Worm (Caenorhabditis elegans) whole organism, young adult: ENCODE measurements around the gene K09C6.3.

Experiments
- C06A6.2 ChIP-seq: fragments of 200-800 bp; sonication (Bioruptor generic); conservative IDR thresholded peaks from 2 replicates; pipeline ENCODE4 v1.3.6; 2022; ENCODE audit warnings: missing genetic modification characterization, missing compliant biosample characterization
- F49E8.2 ChIP-seq: sonication (generic microtip); optimal IDR thresholded peaks from 3 replicates; lab custom pipeline; 2017; ENCODE audit warnings: missing genetic modification characterization, mild to moderate bottlenecking, missing compliant biosample characterization, antibody characterized with exemption, moderate library complexity; ENCODE audit not compliant: insufficient read depth
- T07F8.4 ChIP-seq: sonication (generic microtip); optimal IDR thresholded peaks from 2 replicates; lab custom pipeline; 2016; ENCODE audit warnings: mild to moderate bottlenecking, missing genetic modification characterization, moderate library complexity, missing compliant biosample characterization
- attf-3 ChIP-seq: fragments of 200-800 bp; sonication (Bioruptor generic); conservative IDR thresholded peaks from 2 replicates; pipeline ENCODE4 v1.3.6; 2022; ENCODE audit warnings: missing genetic modification reagents, missing genetic modification characterization, missing compliant biosample characterization
- attf-6 ChIP-seq: fragments of 200-800 bp; sonication (Bioruptor generic); IDR thresholded peaks from 2 replicates; pipeline ENCODE4 v1.3.6; 2022; ENCODE audit warnings: missing genetic modification reagents, missing genetic modification characterization, missing compliant biosample characterization
- him-1 ChIP-seq: sonication (generic microtip); optimal IDR thresholded peaks from 2 replicates; lab custom pipeline; 2016; ENCODE audit warnings: missing genotype, missing genetic modification reagents, missing genetic modification characterization, missing compliant biosample characterization
- lsl-1 ChIP-seq: fragments of 200-800 bp; sonication (Bioruptor generic); optimal IDR thresholded peaks from 2 replicates; lab custom pipeline; 2018; ENCODE audit warnings: mild to moderate bottlenecking, missing genetic modification characterization, moderate library complexity, missing compliant biosample characterization
- madf-10 ChIP-seq: sonication (generic microtip); optimal IDR thresholded peaks from 2 replicates; lab custom pipeline; 2016; ENCODE audit warnings: mild to moderate bottlenecking, missing genetic modification characterization, missing compliant biosample characterization
- mel-28 ChIP-seq: sonication (generic microtip); optimal IDR thresholded peaks from 2 replicates; lab custom pipeline; 2016; ENCODE audit warnings: borderline replicate concordance, mild to moderate bottlenecking, missing genetic modification characterization, missing compliant biosample characterization
- pha-4 ChIP-seq: fragments of 150-350 bp; sonication (generic microtip); optimal IDR thresholded peaks from 2 replicates; lab custom pipeline; 2014; ENCODE audit warnings: missing biosample characterization, missing genetic modification reagents, missing genetic modification characterization
- unc-62 ChIP-seq: fragments of 150-350 bp; optimal IDR thresholded peaks from 2 replicates; lab custom pipeline; 2014; ENCODE audit warnings: missing biosample characterization, missing genetic modification reagents, missing genetic modification characterization

ce11 chrV:879171-879570 is 26.9 kb downstream of the K09C6.3 start, which contains the start of gene srg-53:
- TF ChIP-seq attf-6: no peak
- no peak for TF ChIP-seq him-1 (tag; lab: Kevin White, UChicago)
- no peak for TF ChIP-seq attf-3 (GFP tag; lab: Robert Waterston, UW)
- no peak for TF ChIP-seq T07F8.4
- TF ChIP-seq C06A6.2 (GFP tag; lab: Robert Waterston, UW): no peak
- no peak for TF ChIP-seq unc-62 (GFP tag; lab: Kevin White, UChicago)
- TF ChIP-seq madf-10 (tag; lab: Kevin White, UChicago): no peak
- TF ChIP-seq mel-28 (tag; lab: Kevin White, UChicago): no peak
- TF ChIP-seq lsl-1: no peak
- TF ChIP-seq pha-4 (tag; lab: Kevin White, UChicago): no peak
- no peak for TF ChIP-seq F49E8.2
